Worm (Caenorhabditis elegans) whole organism, L1 larva: ENCODE measurements around the gene emre-1.

Experiments used
- C04F5.9 ChIP-seq: sonication (generic microtip); optimal IDR thresholded peaks from 2 replicates; lab custom pipeline; 2016; ENCODE audit warnings: missing genetic modification characterization, missing compliant biosample characterization
- F16B12.6 ChIP-seq: fragments of 150-350 bp; optimal IDR thresholded peaks from 2 replicates; lab custom pipeline; 2014; ENCODE audit warnings: missing biosample characterization, missing genetic modification characterization
- aha-1 ChIP-seq: fragments of 150-350 bp; optimal IDR thresholded peaks from 2 replicates; lab custom pipeline; 2014; ENCODE audit warnings: missing biosample characterization, missing genetic modification characterization
- ama-1 ChIP-seq: fragments of 150-350 bp; optimal IDR thresholded peaks from 2 replicates; lab custom pipeline; 2014
- blmp-1 ChIP-seq: fragments of 150-350 bp; optimal IDR thresholded peaks from 2 replicates; lab custom pipeline; 2014; ENCODE audit warnings: missing biosample characterization, missing genetic modification characterization
- dpl-1 ChIP-seq, 3 experiments: fragments of 150-350 bp in 2 of 3; sonication (generic microtip) in 1 of 3; optimal IDR thresholded peaks; 2 replicates each; lab custom pipeline; 2014 to 2017; ENCODE audit warnings: missing biosample characterization in 3 of 3, missing genetic modification characterization in 3 of 3, missing genetic modification reagents in 3 of 3
- dsc-1 ChIP-seq: sonication (generic microtip); optimal IDR thresholded peaks from 2 replicates; lab custom pipeline; 2016; ENCODE audit warnings: mild to moderate bottlenecking, missing genetic modification characterization, missing compliant biosample characterization
- efl-1 ChIP-seq, 4 experiments: fragments of 150-350 bp; optimal IDR thresholded peaks in 3 of 4; peaks in 1 of 4; 1 replicate in 1 of 4; 2 replicates in 3 of 4; lab custom pipeline; 2014; ENCODE audit warnings: missing biosample characterization in 2 of 4, missing genetic modification characterization in 2 of 4, missing genetic modification reagents in 2 of 4
- efl-3 ChIP-seq: fragments of 200-800 bp; sonication (Bioruptor generic); optimal IDR thresholded peaks from 2 replicates; lab custom pipeline; 2018; ENCODE audit warnings: mild to moderate bottlenecking, missing genetic modification characterization, missing compliant biosample characterization
- elt-2 ChIP-seq: sonication (generic microtip); optimal IDR thresholded peaks from 2 replicates; lab custom pipeline; 2016; ENCODE audit warnings: missing genetic modification characterization, mild to moderate bottlenecking, inconsistent platforms, missing compliant biosample characterization, missing genetic modification reagents
- elt-3 ChIP-seq, 6 experiments: fragments of 150-350 bp in 1 of 6; sonication (generic microtip); optimal IDR thresholded peaks; 2 replicates each; lab custom pipeline; 2017 to 2018; ENCODE audit warnings: missing biosample characterization in 6 of 6, missing genetic modification characterization in 6 of 6, inconsistent platforms in 1 of 6
- ets-5 ChIP-seq: fragments of 200-800 bp; sonication (Bioruptor generic); IDR thresholded peaks from 2 replicates; pipeline ENCODE4 v1.3.6; 2022; ENCODE audit warnings: missing genetic modification characterization, missing compliant biosample characterization
- fkh-10 ChIP-seq: sonication (generic microtip); optimal IDR thresholded peaks from 2 replicates; lab custom pipeline; 2017; ENCODE audit warnings: missing biosample characterization, missing genetic modification reagents, missing genetic modification characterization
- fkh-8 ChIP-seq: sonication (generic microtip); optimal IDR thresholded peaks from 2 replicates; lab custom pipeline; 2016; ENCODE audit warnings: mild to moderate bottlenecking, missing genetic modification characterization, missing compliant biosample characterization
- fos-1 ChIP-seq: fragments of 150-350 bp; optimal IDR thresholded peaks from 2 replicates; lab custom pipeline; 2014; ENCODE audit warnings: missing biosample characterization, missing genetic modification characterization
- grh-1 ChIP-seq: fragments of 200-800 bp; sonication (Bioruptor generic); IDR thresholded peaks from 2 replicates; pipeline ENCODE4 v1.3.6; 2022; ENCODE audit warnings: missing genetic modification reagents, missing genetic modification characterization, missing compliant biosample characterization
- hlh-17 ChIP-seq: fragments of 200-800 bp; sonication (Bioruptor generic); optimal IDR thresholded peaks from 2 replicates; lab custom pipeline; 2018; ENCODE audit warnings: missing genetic modification characterization, mild to moderate bottlenecking, missing compliant biosample characterization, moderate library complexity, borderline replicate concordance
- hlh-4 ChIP-seq: sonication (generic microtip); optimal IDR thresholded peaks from 2 replicates; lab custom pipeline; 2016; ENCODE audit warnings: mild to moderate bottlenecking, missing genetic modification characterization, missing compliant biosample characterization
- hpl-2 ChIP-seq: fragments of 150-350 bp; optimal IDR thresholded peaks from 2 replicates; lab custom pipeline; 2014; ENCODE audit warnings: missing biosample characterization, missing genetic modification reagents, missing genetic modification characterization
- lin-13 ChIP-seq: fragments of 150-350 bp; optimal IDR thresholded peaks from 2 replicates; lab custom pipeline; 2014; ENCODE audit warnings: missing biosample characterization, missing genetic modification reagents, missing genetic modification characterization
- lin-14 ChIP-seq: fragments of 200-800 bp; sonication (Bioruptor generic); optimal IDR thresholded peaks from 2 replicates; lab custom pipeline; 2018; ENCODE audit warnings: mild to moderate bottlenecking, missing genetic modification characterization, moderate library complexity, missing compliant biosample characterization
- lin-35 ChIP-seq, 2 experiments: fragments of 150-350 bp; optimal IDR thresholded peaks; 2 replicates each; lab custom pipeline; 2014; ENCODE audit warnings: missing biosample characterization in 2 of 2, missing genetic modification characterization in 2 of 2, missing genetic modification reagents in 2 of 2
- lin-39 ChIP-seq: fragments of 150-350 bp; optimal IDR thresholded peaks from 2 replicates; lab custom pipeline; 2014; ENCODE audit warnings: missing biosample characterization, missing genetic modification reagents, missing genetic modification characterization
- mab-9 ChIP-seq: fragments of 200-800 bp; sonication (Bioruptor generic); IDR thresholded peaks from 2 replicates; pipeline ENCODE4 v1.3.6; 2022; ENCODE audit warnings: missing genetic modification reagents, missing genetic modification characterization, missing compliant biosample characterization
- mdl-1 ChIP-seq, 2 experiments: fragments of 150-350 bp; optimal IDR thresholded peaks; 2 replicates each; lab custom pipeline; 2014 to 2017; ENCODE audit warnings: missing biosample characterization in 2 of 2, missing genetic modification characterization in 2 of 2, inconsistent platforms in 1 of 2
- mep-1 ChIP-seq: fragments of 150-350 bp; optimal IDR thresholded peaks from 2 replicates; lab custom pipeline; 2014; ENCODE audit warnings: missing biosample characterization, missing genetic modification characterization
- nhr-11 ChIP-seq: fragments of 150-350 bp; optimal IDR thresholded peaks from 2 replicates; lab custom pipeline; 2014; ENCODE audit warnings: missing biosample characterization, missing genetic modification characterization
- nhr-12 ChIP-seq: sonication (generic microtip); optimal IDR thresholded peaks from 2 replicates; lab custom pipeline; 2017; ENCODE audit warnings: missing biosample characterization, missing genetic modification characterization
- nhr-19 ChIP-seq: fragments of 200-800 bp; sonication (Bioruptor generic); conservative IDR thresholded peaks from 2 replicates; pipeline ENCODE4 v1.3.6; 2022; ENCODE audit warnings: missing genetic modification characterization, missing compliant biosample characterization
- nhr-20 ChIP-seq: sonication (generic microtip); optimal IDR thresholded peaks from 2 replicates; lab custom pipeline; 2016; ENCODE audit warnings: mild to moderate bottlenecking, missing genetic modification characterization, missing compliant biosample characterization
- nhr-237 ChIP-seq: fragments of 150-350 bp; optimal IDR thresholded peaks from 2 replicates; lab custom pipeline; 2014; ENCODE audit warnings: missing biosample characterization, missing genetic modification characterization
- nhr-28 ChIP-seq: fragments of 150-350 bp; optimal IDR thresholded peaks from 2 replicates; lab custom pipeline; 2014; ENCODE audit warnings: missing biosample characterization, missing genetic modification characterization
- nhr-47 ChIP-seq: sonication (generic microtip); optimal IDR thresholded peaks from 2 replicates; lab custom pipeline; 2016; ENCODE audit warnings: mild to moderate bottlenecking, missing genetic modification characterization, moderate library complexity, missing compliant biosample characterization
- nhr-71 ChIP-seq: sonication (generic microtip); optimal IDR thresholded peaks from 2 replicates; lab custom pipeline; 2016; ENCODE audit warnings: mild to moderate bottlenecking, missing genetic modification characterization, moderate library complexity, missing compliant biosample characterization
- nhr-76 ChIP-seq: sonication (generic microtip); optimal IDR thresholded peaks from 2 replicates; lab custom pipeline; 2017; ENCODE audit warnings: missing biosample characterization, missing genetic modification characterization
- nhr-77 ChIP-seq: fragments of 150-350 bp; optimal IDR thresholded peaks from 2 replicates; lab custom pipeline; 2014; ENCODE audit warnings: missing biosample characterization, missing genetic modification characterization
- nhr-84 ChIP-seq: sonication (generic microtip); optimal IDR thresholded peaks from 2 replicates; lab custom pipeline; 2017; ENCODE audit warnings: missing biosample characterization, missing genetic modification characterization
- pag-3 ChIP-seq: sonication (generic microtip); optimal IDR thresholded peaks from 2 replicates; lab custom pipeline; 2017; ENCODE audit warnings: missing genetic modification characterization, mild to moderate bottlenecking, missing compliant biosample characterization, antibody characterized with exemption, borderline replicate concordance; ENCODE audit not compliant: insufficient read depth
- pax-3 ChIP-seq: fragments of 200-800 bp; sonication (Bioruptor generic); optimal IDR thresholded peaks from 2 replicates; lab custom pipeline; 2018; ENCODE audit warnings: mild to moderate bottlenecking, missing genetic modification characterization, moderate library complexity, missing compliant biosample characterization
- rnt-1 ChIP-seq: sonication (generic microtip); optimal IDR thresholded peaks from 2 replicates; lab custom pipeline; 2016; ENCODE audit warnings: mild to moderate bottlenecking, missing genetic modification characterization, moderate library complexity, missing compliant biosample characterization
- snpc-4 ChIP-seq: fragments of 150-350 bp; optimal IDR thresholded peaks from 2 replicates; lab custom pipeline; 2014; ENCODE audit warnings: missing biosample characterization, missing genetic modification characterization
- sup-37 ChIP-seq: fragments of 200-800 bp; sonication (Bioruptor generic); optimal IDR thresholded peaks from 2 replicates; lab custom pipeline; 2018; ENCODE audit warnings: mild to moderate bottlenecking, missing genetic modification characterization, missing compliant biosample characterization
- tbx-2 ChIP-seq: sonication (generic microtip); optimal IDR thresholded peaks from 2 replicates; lab custom pipeline; 2016; ENCODE audit warnings: missing genetic modification characterization, missing compliant biosample characterization
- tlp-1 ChIP-seq: fragments of 150-350 bp; optimal IDR thresholded peaks from 2 replicates; lab custom pipeline; 2014; ENCODE audit warnings: missing biosample characterization, missing genetic modification characterization
- unc-130 ChIP-seq: fragments of 150-350 bp; optimal IDR thresholded peaks from 2 replicates; lab custom pipeline; 2017; ENCODE audit warnings: missing biosample characterization, missing genetic modification characterization, inconsistent platforms
- unc-30 ChIP-seq: sonication (generic microtip); optimal IDR thresholded peaks from 2 replicates; lab custom pipeline; 2017; ENCODE audit warnings: missing biosample characterization, missing genetic modification characterization
- unc-98 ChIP-seq: fragments of 200-800 bp; sonication (Bioruptor generic); IDR thresholded peaks from 2 replicates; pipeline ENCODE4 v1.3.6; 2022; ENCODE audit warnings: missing genetic modification characterization, missing compliant biosample characterization
- vab-15 ChIP-seq: sonication (generic microtip); optimal IDR thresholded peaks from 2 replicates; lab custom pipeline; 2017; ENCODE audit warnings: missing genotype, mild to moderate bottlenecking, missing genetic modification characterization, missing compliant biosample characterization
- zag-1 ChIP-seq: fragments of 150-350 bp; optimal IDR thresholded peaks from 2 replicates; lab custom pipeline; 2014; ENCODE audit warnings: missing biosample characterization, missing genetic modification characterization

emre-1 gene

ce11 chrX:15006847-15007358 lies 27.4 kb downstream of the emre-1 start, which contains the start of gene ergi-2 (continued):
- TF ChIP-seq unc-98, result no peak
- TF ChIP-seq dsc-1 (tag; lab: Kevin White, UChicago), result no peak
- no peak for TF ChIP-seq nhr-237 (tag; lab: Kevin White, UChicago)
- TF ChIP-seq nhr-19 (GFP tag; lab: Robert Waterston, UW), result no peak
- TF ChIP-seq elt-2, result no peak
- peak; percentile 0 for TF ChIP-seq lin-14 (GFP tag; lab: Kevin White, UChicago)
- no peak for TF ChIP-seq mab-9 (GFP tag; lab: Robert Waterston, UW)
- TF ChIP-seq lin-35 (GFP tag; optimal IDR thresholded peaks at IDR 0.05; lab: Kevin White, UChicago), result peak; percentile 3 to 23
- no peak for TF ChIP-seq C04F5.9 (tag; lab: Kevin White, UChicago)
- no peak for TF ChIP-seq hlh-17 (GFP tag; lab: Kevin White, UChicago)
- peak; percentile 42 for TF ChIP-seq mep-1 (tag; lab: Kevin White, UChicago)
- peak; percentile 5 for TF ChIP-seq nhr-47 (tag; lab: Kevin White, UChicago)
- no peak for TF ChIP-seq efl-3
- TF ChIP-seq lin-13, result no peak
- TF ChIP-seq nhr-20 (tag; lab: Kevin White, UChicago), result peak; percentile 23
- TF ChIP-seq unc-30 (tag; lab: Kevin White, UChicago), result no peak
- TF ChIP-seq nhr-77 (tag; lab: Kevin White, UChicago), result no peak
- no peak for TF ChIP-seq tbx-2 (tag; lab: Kevin White, UChicago)
- TF ChIP-seq nhr-71 (tag; lab: Kevin White, UChicago), result peak; percentile 15
- no peak for TF ChIP-seq aha-1 (tag; lab: Kevin White, UChicago)
- TF ChIP-seq vab-15, result no peak
- TF ChIP-seq fkh-8 (tag; lab: Kevin White, UChicago), result no peak
- TF ChIP-seq nhr-28 (tag; lab: Kevin White, UChicago), result no peak
- TF ChIP-seq pag-3, result no peak
- TF ChIP-seq dpl-1 (GFP tag; optimal IDR thresholded peaks at IDR 0.05; lab: Kevin White, UChicago), result peak in 2 of 3 experiments; percentile 8 to 24
- TF ChIP-seq F16B12.6 (tag; lab: Kevin White, UChicago), result peak; percentile 82
- no peak for TF ChIP-seq tlp-1 (tag; lab: Kevin White, UChicago)
- TF ChIP-seq grh-1 (GFP tag; lab: Robert Waterston, UW), result no peak
- TF ChIP-seq ets-5 (GFP tag; lab: Robert Waterston, UW), result no peak
- no peak for TF ChIP-seq nhr-12 (tag; lab: Kevin White, UChicago)
- TF ChIP-seq efl-1 (optimal IDR thresholded peaks at IDR 0.05; lab: Kevin White, UChicago), result peak in 1 of 2 experiments; percentile 8
- TF ChIP-seq efl-1 (GFP tag; optimal IDR thresholded peaks at IDR 0.05 in 1 of 2; lab: Kevin White, UChicago), result peak; percentile 2 to 46
- TF ChIP-seq elt-3 (tag; optimal IDR thresholded peaks at IDR 0.05; lab: Kevin White, UChicago), result no peak
- TF ChIP-seq sup-37 (GFP tag; lab: Kevin White, UChicago), result no peak
- TF ChIP-seq ama-1 (lab: Kevin White, UChicago), result no peak
- TF ChIP-seq zag-1 (tag; lab: Kevin White, UChicago), result no peak
- TF ChIP-seq fos-1 (tag; lab: Kevin White, UChicago), result no peak
- TF ChIP-seq nhr-84 (tag; lab: Kevin White, UChicago), result no peak
- no peak for TF ChIP-seq mdl-1 (tag; optimal IDR thresholded peaks at IDR 0.05; lab: Kevin White, UChicago)
- no peak for TF ChIP-seq nhr-11 (tag; lab: Kevin White, UChicago)
- no peak for TF ChIP-seq hlh-4
- TF ChIP-seq hpl-2 (GFP tag; lab: Kevin White, UChicago), result no peak
- TF ChIP-seq rnt-1 (tag; lab: Kevin White, UChicago), result peak; percentile 1
- no peak for TF ChIP-seq pax-3 (tag; lab: Kevin White, UChicago)
- no peak for TF ChIP-seq snpc-4 (tag; lab: Kevin White, UChicago)
- peak; percentile 41 for TF ChIP-seq unc-130 (tag; lab: Kevin White, UChicago)
- no peak for TF ChIP-seq nhr-76 (tag; lab: Kevin White, UChicago)
- TF ChIP-seq blmp-1 (tag; lab: Kevin White, UChicago), result peak; percentile 85
- no peak for TF ChIP-seq fkh-10 (GFP tag; lab: Kevin White, UChicago)
- no peak for TF ChIP-seq lin-39 (tag; lab: Kevin White, UChicago)
